Fruit fly (Drosophila melanogaster) whole organism, prepupa: ENCODE measurements around the gene CG6908.

ENCODE experiments used
- CG31627 ChIP-seq: fragments of 200-800 bp; sonication (Bioruptor generic); optimal IDR thresholded peaks from 3 replicates; lab custom pipeline; 2016; ENCODE audit warnings: missing biosample characterization, missing genetic modification characterization
- CG6808 ChIP-seq: fragments of 200-800 bp; sonication (Bioruptor generic); optimal IDR thresholded peaks from 3 replicates; lab custom pipeline; 2017; ENCODE audit warnings: missing biosample characterization, missing genetic modification characterization, mild to moderate bottlenecking, moderate library complexity, missing genetic modification reagents
- Sox14 ChIP-seq: fragments of 200-800 bp; sonication (Bioruptor generic); optimal IDR thresholded peaks from 3 replicates; lab custom pipeline; 2016; ENCODE audit warnings: missing biosample characterization, missing genetic modification characterization
- Sox15 ChIP-seq: fragments of 200-800 bp; sonication (Bioruptor generic); optimal IDR thresholded peaks from 3 replicates; lab custom pipeline; 2016; ENCODE audit warnings: missing biosample characterization, missing genetic modification characterization
- pdm3 ChIP-seq: fragments of 200-800 bp; sonication (Bioruptor generic); optimal IDR thresholded peaks from 3 replicates; lab custom pipeline; 2016; ENCODE audit warnings: missing biosample characterization, missing genetic modification characterization
- ss ChIP-seq, 2 experiments: fragments of 200-800 bp; sonication (Bioruptor generic); optimal IDR thresholded peaks; 2 replicates in 1 of 2; 3 replicates in 1 of 2; lab custom pipeline; 2017 to 2018; ENCODE audit warnings: mild to moderate bottlenecking in 2 of 2, missing biosample characterization in 2 of 2, missing genetic modification characterization in 2 of 2, moderate library complexity in 1 of 2

DNA sequence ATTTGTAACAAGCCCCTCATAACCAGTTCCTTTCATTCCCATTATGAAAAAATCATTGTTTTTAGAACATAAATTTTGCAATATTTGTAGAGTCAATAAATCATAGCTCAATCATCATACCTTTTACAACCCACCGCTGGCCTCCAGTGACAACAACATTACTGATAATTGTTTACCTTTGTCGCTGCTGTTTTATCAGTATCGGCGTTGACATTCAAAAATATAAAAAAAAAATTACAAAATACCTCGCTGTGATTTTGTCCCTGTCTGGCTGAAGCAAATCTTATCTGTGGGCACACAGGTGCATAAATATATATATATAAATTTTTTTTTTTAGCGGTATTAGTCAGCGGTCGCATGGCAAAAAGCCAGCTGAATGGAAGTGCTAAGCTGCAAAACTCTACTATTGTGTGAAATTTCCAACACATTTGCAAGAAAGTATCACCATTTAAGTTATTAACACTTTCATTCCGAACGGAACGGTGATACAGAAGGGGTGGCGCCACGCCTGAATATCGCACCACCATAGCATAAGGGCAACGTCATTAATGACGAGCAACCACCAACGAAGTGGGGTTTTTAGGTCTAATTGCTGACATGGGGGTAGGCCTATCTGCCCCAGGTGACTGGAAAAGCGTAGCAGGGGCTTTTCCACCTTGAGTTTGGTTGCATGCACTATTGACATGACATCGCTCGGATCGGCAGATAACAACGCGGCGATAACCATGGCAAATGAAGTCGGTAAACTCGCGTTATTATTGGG is 23.7 kb downstream of the CG6908 start:
- no peak for TF ChIP-seq ss (GFP tag; optimal IDR thresholded peaks at IDR 0.05; lab: Kevin White, UChicago)
- TF ChIP-seq Sox15 (GFP tag; lab: Kevin White, UChicago) = no peak
- TF ChIP-seq Sox14 (GFP tag; lab: Kevin White, UChicago) = no peak
- no peak for TF ChIP-seq pdm3
- TF ChIP-seq CG6808 (GFP tag; lab: Kevin White, UChicago) = no peak
- TF ChIP-seq CG31627 (GFP tag; lab: Kevin White, UChicago) = no peak
